Fruit fly (Drosophila melanogaster) S2 (cell line): ENCODE data around the gene SP555.
A peak's percentile ranks its signal among the peaks of the same experiment; 100 is the strongest.

Experiments used
- CG8478 ChIP-seq: fragments of >200 bp; optimal IDR thresholded peaks from 2 replicates; lab custom pipeline; 2018
- CTCF ChIP-seq, 2 experiments: fragments of >200 bp; optimal IDR thresholded peaks; 2 replicates each; lab custom pipeline; 2018

The SP555 gene

dm6 chr2L:5037402-5037860 lies at the start of gene SP555, which contains the start of gene CG14042:
TSS of gene SP555 (plus strand) at chr2L:5037709.
TSS of gene CG14042 (plus strand) at chr2L:5037709.
- no peak for TF ChIP-seq CTCF (optimal IDR thresholded peaks at IDR 0.05; lab: Kevin White, UChicago)
- TF ChIP-seq CG8478: no peak

- no peak for TF ChIP-seq CTCF (optimal IDR thresholded peaks at IDR 0.05; lab: Kevin White, UChicago)
- no peak for TF ChIP-seq CG8478
Observed at dm6 chr2L:4995010-4995836, 42.3 kb upstream of the SP555 start.

- TF ChIP-seq CTCF (optimal IDR thresholded peaks at IDR 0.05; lab: Kevin White, UChicago) (no peak), CG8478 (no peak)
Observed at dm6 chr2L:4995837-4996136, 41.7 kb upstream of the SP555 start.

DNA sequence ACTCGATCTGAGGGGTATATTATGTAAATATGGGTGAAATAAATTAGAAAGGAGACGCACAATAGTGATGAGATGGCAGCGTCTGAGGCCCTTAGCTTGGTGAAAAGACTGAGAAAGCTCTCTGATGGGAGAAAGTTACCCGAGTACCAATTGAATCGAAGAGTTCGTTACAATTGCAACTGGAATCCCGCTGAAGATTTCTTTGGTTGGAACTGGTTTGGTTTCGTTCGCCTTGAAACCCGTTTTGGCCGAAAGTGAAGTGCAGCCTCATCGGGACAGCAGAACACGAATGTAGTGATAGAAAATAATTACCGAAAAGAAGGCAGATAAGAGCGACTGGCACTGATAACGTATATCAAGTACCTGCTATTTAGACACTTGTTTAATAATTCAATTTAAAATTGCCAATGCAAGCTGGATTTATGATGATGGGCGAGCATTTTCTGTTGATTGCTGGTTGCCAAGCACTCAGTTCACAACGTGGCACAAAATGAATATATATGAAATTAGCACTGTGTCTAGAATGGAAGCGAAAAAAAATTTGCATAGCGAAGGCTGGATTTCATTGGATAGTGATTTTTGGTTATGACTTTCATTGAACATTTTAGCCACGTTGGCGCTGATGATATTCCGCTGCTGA lies 41.1 kb upstream of the SP555 start:
- no peak for TF ChIP-seq CTCF (optimal IDR thresholded peaks at IDR 0.05; lab: Kevin White, UChicago)
- no peak for TF ChIP-seq CG8478

DNA sequence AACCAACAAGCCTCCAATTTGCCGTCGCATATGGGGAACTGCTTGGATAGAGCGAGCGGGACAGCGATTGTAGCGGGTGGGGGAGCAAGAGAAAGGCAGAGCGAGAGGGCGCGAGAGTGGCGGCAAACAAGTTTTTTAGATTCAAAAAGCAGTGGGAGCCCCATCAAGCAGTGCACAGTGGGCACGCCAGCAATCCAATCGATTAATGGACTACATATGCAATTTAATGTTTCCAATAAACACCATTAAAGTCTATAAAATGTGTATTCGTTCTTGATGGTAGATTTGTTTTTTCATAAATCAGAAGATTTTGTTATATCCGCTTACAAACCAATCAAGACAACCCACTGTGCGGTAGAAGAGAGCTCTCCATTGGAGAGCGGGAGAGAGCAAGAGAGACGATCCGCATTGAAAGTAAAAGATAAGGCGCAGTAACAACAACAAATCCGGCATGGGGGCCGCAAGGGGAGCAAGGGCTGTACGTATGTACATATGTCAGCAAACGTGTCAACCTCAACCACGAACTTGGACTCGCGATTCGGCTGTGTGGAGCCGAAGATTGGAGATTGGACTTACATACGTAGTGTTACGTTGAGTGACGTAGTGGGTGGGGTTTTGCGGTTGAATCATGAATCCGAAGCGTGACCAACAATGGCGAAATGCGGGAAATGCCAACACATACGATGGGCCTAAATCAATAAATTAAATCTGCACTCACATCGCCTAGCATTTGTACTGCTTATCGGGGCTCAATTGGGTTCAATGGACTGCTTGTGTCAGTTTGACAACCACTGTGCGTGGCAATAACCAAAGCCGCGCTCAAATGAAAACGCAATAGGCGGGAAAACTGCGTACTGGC lies 39.9 kb upstream of the SP555 start:
- TF ChIP-seq CG8478 (no peak), CTCF (optimal IDR thresholded peaks at IDR 0.05; lab: Kevin White, UChicago) (peak; percentile 40 to 43)

dm6 chr2L:4998260-4998560 lies 39.3 kb upstream of the SP555 start:
- no peak for TF ChIP-seq CTCF (optimal IDR thresholded peaks at IDR 0.05; lab: Kevin White, UChicago)
- TF ChIP-seq CG8478: no peak

dm6 chr2L:4998571-4999191 lies 38.8 kb upstream of the SP555 start:
- TF ChIP-seq CG8478 (no peak), CTCF (optimal IDR thresholded peaks at IDR 0.05; lab: Kevin White, UChicago) (no peak)

DNA sequence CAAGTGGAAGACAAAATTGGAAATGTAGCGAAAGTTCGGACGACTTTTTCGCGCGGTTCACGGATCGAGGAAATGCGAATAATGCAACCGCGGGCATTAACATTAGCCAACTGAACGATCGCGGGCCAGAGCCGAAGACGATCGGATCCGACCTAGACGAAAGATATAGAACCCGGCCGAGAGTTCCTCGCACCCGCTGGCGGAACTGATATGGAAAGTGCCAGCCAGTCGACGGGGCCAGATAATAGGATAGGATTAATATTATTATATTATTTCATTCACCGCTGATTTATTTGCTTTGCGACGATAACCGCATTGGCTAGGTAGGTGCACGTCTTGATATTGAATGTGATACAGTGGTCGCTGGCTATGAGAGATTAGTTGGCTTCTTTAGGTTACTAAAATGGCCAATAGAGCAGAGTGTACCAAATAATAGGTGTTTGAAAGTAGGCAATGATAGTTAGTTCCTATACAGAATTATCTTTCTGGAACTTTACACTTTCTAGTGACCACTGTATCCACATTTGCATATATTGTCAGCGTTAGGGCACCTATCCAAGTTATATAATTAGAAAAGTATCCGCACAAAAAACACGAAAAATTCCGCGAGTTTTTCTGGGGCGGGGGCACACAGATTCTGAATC lies 38.0 kb upstream of the SP555 start:
- no peak for TF ChIP-seq CTCF (optimal IDR thresholded peaks at IDR 0.05; lab: Kevin White, UChicago)

DNA sequence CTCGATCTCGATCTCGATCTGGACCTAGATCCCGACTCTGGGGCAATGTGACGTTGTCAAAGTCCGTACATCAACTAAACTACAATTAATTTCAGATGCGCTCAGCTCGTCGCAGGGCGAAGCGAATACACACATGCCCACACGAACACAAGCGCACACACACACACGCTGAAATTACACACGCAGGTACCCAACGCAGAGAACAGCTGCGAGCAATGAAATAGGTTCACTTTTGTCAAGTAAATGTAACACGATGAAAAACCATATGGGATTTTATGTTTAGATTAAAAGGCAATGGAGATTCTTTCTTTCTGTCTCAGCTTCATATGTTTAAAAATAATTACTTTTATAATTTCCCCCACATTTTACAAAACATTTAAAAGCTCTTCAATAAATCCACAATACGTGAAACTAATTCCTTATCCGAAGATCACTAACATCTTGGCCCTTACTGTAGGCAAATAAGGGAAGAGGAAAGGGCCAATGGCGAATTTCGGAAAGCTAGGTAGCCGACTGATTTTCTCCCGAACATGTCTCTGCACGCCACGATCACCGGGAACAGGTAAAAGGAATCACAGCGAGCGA lies 37.1 kb upstream of the SP555 start:
- no peak for TF ChIP-seq CG8478
- TF ChIP-seq CTCF (optimal IDR thresholded peaks at IDR 0.05; lab: Kevin White, UChicago): no peak

DNA sequence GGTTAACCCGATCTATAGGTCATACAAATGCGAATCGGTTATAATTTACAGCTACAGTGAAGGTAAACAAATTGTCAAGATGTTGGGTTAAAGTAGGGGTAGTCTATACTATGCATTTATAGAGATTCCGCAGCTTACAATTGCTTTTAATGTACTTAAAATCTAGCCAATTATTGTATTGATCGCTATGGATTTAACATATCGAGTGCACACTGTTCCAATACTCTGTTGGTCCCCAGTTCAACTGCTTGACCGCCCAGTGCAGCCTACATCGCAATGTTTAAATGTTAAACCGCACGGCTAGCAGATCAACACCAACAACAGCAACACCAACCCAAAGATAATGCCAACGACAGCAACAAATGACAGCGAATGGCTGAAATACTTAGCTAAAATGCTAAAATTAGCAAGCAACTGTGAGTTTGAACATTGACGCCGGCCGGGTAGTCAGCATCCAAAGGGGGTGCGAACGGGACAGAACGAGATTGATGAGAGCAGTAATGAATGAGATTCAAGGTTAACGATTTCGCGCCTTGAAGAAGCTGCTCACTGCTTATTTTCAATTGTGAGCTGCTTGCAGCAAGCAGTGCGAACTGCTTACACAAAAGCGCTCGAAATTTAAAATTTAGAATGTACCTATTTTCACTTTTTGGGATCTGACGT lies 36.5 kb upstream of the SP555 start:
- no peak for TF ChIP-seq CG8478
- peak; percentile 31 to 47 for TF ChIP-seq CTCF (optimal IDR thresholded peaks at IDR 0.05; lab: Kevin White, UChicago)

DNA sequence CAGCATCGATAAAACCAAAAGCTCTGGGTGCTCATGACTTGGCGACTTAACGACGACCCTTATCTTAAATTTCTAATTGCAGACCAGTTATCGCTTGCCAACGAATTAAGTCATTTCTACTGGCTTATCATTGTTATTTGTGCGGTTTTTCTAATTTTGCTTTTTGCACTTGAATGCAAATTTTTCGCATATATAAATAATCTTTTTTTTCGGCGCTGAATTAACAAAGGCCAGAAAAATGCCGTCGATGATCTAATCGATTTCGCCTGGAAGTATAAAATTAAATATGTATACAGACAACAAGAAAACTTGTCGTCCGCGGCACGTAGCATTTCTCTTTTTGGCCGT lies 36.0 kb upstream of the SP555 start:
- TF ChIP-seq CTCF (optimal IDR thresholded peaks at IDR 0.05; lab: Kevin White, UChicago) (no peak), CG8478 (no peak)

DNA sequence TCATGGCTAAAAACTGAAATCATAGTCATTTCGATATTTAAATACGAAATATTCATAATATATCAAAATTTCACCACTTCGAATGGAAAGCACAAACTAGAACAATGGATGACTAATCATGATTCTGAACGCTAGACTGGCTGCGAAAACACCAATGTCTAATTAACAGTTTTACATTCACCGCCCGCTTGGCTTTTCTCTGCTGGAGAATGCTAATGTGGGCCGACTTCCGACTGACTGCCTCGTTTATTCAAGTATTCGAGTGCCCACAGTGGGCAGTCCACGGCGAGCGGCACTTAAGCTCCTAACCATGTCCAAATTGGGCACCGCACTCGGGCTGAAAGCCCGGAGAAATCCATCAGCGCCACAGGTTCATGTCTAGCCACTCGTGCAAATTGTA lies 35.5 kb upstream of the SP555 start:
- no peak for TF ChIP-seq CG8478
- TF ChIP-seq CTCF (optimal IDR thresholded peaks at IDR 0.05; lab: Kevin White, UChicago): no peak

DNA sequence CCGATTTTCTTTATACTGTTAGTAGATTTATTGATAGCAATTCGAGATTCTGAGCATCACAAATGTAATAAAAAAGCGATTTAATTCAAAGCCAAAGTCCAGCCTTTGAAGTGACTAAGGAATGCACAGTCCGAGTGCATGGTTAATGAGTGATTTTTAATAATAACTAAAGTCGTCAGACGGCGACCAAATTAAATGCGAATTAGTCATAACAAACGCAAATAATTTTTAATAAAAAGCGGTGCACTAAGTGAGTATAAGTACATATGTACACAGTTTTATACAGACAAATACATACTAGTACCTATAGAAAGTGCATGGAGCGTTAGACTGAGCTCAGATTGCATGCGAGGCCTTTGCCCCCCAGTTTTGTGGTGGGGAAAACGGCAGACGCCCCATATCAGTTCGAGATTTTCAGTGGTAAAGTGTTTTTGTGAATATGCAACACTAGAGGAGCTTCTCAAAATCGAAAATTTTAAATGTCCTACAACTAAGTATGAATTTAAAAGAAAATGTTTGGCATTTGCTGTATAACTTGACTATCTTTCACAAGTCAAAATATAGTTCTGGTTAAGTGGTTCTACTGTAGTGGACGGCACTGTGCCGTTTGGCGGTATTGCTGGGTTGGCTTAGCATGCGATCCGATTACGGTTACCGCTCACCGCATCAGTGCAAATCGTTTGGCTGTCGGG lies 34.7 kb upstream of the SP555 start:
- no peak for TF ChIP-seq CTCF (optimal IDR thresholded peaks at IDR 0.05; lab: Kevin White, UChicago)
- no peak for TF ChIP-seq CG8478
